Fruit fly (Drosophila melanogaster): ENCODE results near the gene Grip.

- TF ChIP-seq Myc (optimal IDR thresholded peaks at IDR 0.05) (no peak), psq (optimal IDR thresholded peaks at IDR 0.05) (no peak), h (optimal IDR thresholded peaks at IDR 0.05) (no peak)
Observed at dm6 chrX:5917310-5917988, 48.6 kb upstream of the Grip start.

All from Kc167 (cell line).